Worm (Caenorhabditis elegans): ENCODE results near the gene Y38F1A.7.

- TF ChIP-seq nhr-77 (tag; optimal IDR thresholded peaks at IDR 0.05), result no peak
- TF ChIP-seq ceh-28 (tag; optimal IDR thresholded peaks at IDR 0.05), result no peak
- TF ChIP-seq snpc-4 (tag; optimal IDR thresholded peaks at IDR 0.05), result no peak
- TF ChIP-seq unc-39 (tag; optimal IDR thresholded peaks at IDR 0.05), result no peak
- no peak for TF ChIP-seq ceh-9 (tag; optimal IDR thresholded peaks at IDR 0.05)
- TF ChIP-seq fkh-10 (GFP tag; optimal IDR thresholded peaks at IDR 0.05), result no peak
These were observed 42.9 kb downstream of the Y38F1A.7 start, which contains the start of the genes Y38F1A.1 and Y38F1A.2 for ce11 chrII:12954670-12955069.
